Fruit fly (Drosophila melanogaster) whole organism, embryonic: ENCODE results near the gene CG4970.

ENCODE experiments used
- Asciz ChIP-seq: fragments of 200-800 bp; sonication (Bioruptor generic); optimal IDR thresholded peaks from 2 replicates; lab custom pipeline; 2017; ENCODE audit warnings: missing biosample characterization, mild to moderate bottlenecking, missing genetic modification characterization, missing genetic modification reagents
- CG1603 ChIP-seq: fragments of 200-800 bp; sonication (Bioruptor generic); optimal IDR thresholded peaks from 2 replicates; lab custom pipeline; 2019; ENCODE audit warnings: missing biosample characterization, mild to moderate bottlenecking, missing genetic modification characterization, moderate library complexity
- CG31224 ChIP-seq: fragments of 200-800 bp; sonication (Bioruptor generic); IDR thresholded peaks from 2 replicates; pipeline ENCODE4 v1.3.6; 2022; ENCODE audit warnings: missing biosample characterization, missing genetic modification characterization
- CG4360 ChIP-seq: fragments of 200-800 bp; sonication (Bioruptor generic); IDR thresholded peaks from 2 replicates; pipeline ENCODE4 v1.3.6; 2022; ENCODE audit warnings: missing biosample characterization, missing genetic modification characterization
- E2f2 ChIP-seq: fragments of 200-800 bp; sonication (Bioruptor generic); IDR thresholded peaks from 2 replicates; pipeline ENCODE4 v1.3.6; 2022; ENCODE audit warnings: missing biosample characterization, missing genetic modification characterization
- gt ChIP-seq: fragments of 200-800 bp; sonication (Bioruptor generic); IDR thresholded peaks from 2 replicates; pipeline ENCODE4 v1.3.6; 2022; ENCODE audit warnings: missing biosample characterization, missing genetic modification characterization

- TF ChIP-seq Asciz, result no peak
- no peak for TF ChIP-seq CG4360 (GFP tag; lab: Robert Waterston, UW)
- TF ChIP-seq CG31224 (GFP tag; lab: Robert Waterston, UW), result no peak
- no peak for TF ChIP-seq gt (GFP tag; lab: Robert Waterston, UW)
- no peak for TF ChIP-seq CG1603 (tag; lab: Kevin White, UChicago)
- no peak for TF ChIP-seq E2f2 (GFP tag; lab: Robert Waterston, UW)
Observed at dm6 chr2L:11484407-11484806, 32.8 kb upstream of the CG4970 start, which contains the start of the genes CG43355 and sala.
